Worm (Caenorhabditis elegans): ENCODE measurements around the gene twk-40.

DNA sequence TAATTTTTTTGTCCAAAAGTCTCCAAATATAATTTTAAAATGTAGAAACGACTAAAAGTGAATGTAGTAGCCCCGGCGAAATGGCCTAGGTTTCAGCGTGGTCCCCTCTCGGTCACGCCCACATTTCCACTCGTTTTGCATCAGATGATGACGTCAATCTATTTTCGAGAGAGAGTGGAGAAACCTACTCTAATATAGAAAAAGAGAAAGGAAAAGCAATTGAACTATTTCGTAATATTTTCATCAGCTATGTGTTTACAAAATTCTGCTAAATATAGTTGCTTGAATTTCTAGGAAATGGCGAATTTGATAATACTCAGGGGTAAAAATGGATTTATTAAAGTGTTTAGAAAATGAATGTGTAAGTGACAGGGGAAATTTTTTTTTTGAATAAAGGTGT is 36.5 kb downstream of the twk-40 start:
- TF ChIP-seq mep-1 (tag; optimal IDR thresholded peaks at IDR 0.05) (no peak), lsy-2 (tag; optimal IDR thresholded peaks at IDR 0.05) (no peak), nhr-2 (tag; optimal IDR thresholded peaks at IDR 0.05) (no peak), nhr-76 (tag; optimal IDR thresholded peaks at IDR 0.05) (no peak), snpc-4 (tag; optimal IDR thresholded peaks at IDR 0.05) (no peak)

Measured in whole organism, mixed stage, embryonic.